Worm (Caenorhabditis elegans) whole organism, late embryonic: ENCODE results near the gene F01D5.1.

ENCODE experiments used
- ceh-14 ChIP-seq: sonication (generic microtip); optimal IDR thresholded peaks from 2 replicates; lab custom pipeline; 2016; ENCODE audit warnings: missing genotype, missing genetic modification characterization, missing compliant biosample characterization
- ets-4 ChIP-seq: sonication (generic microtip); optimal IDR thresholded peaks from 2 replicates; lab custom pipeline; 2016; ENCODE audit warnings: missing genetic modification characterization, missing compliant biosample characterization
- fax-1 ChIP-seq: sonication (generic microtip); optimal IDR thresholded peaks from 2 replicates; lab custom pipeline; 2016; ENCODE audit warnings: missing genotype, missing genetic modification characterization, missing compliant biosample characterization
- fkh-10 ChIP-seq: fragments of 150-350 bp; optimal IDR thresholded peaks from 2 replicates; lab custom pipeline; 2014; ENCODE audit warnings: missing biosample characterization, missing genetic modification reagents, missing genetic modification characterization
- madf-2 ChIP-seq: sonication (generic microtip); optimal IDR thresholded peaks from 2 replicates; lab custom pipeline; 2017; ENCODE audit warnings: missing genetic modification characterization, missing compliant biosample characterization
- nhr-11 ChIP-seq: fragments of 150-350 bp; optimal IDR thresholded peaks from 2 replicates; lab custom pipeline; 2014; ENCODE audit warnings: missing biosample characterization, missing genetic modification characterization
- pros-1 ChIP-seq: fragments of 150-350 bp; optimal IDR thresholded peaks from 2 replicates; lab custom pipeline; 2014; ENCODE audit warnings: missing biosample characterization, missing genetic modification reagents, missing genetic modification characterization
- tbx-2 ChIP-seq: sonication (generic microtip); optimal IDR thresholded peaks from 2 replicates; lab custom pipeline; 2016; ENCODE audit warnings: missing genetic modification characterization, missing compliant biosample characterization
- unc-42 ChIP-seq: sonication (generic microtip); optimal IDR thresholded peaks from 2 replicates; lab custom pipeline; 2016; ENCODE audit warnings: missing genotype, missing genetic modification characterization, missing compliant biosample characterization
- unc-55 ChIP-seq: sonication (generic microtip); optimal IDR thresholded peaks from 2 replicates; lab custom pipeline; 2017; ENCODE audit warnings: missing biosample characterization, missing genetic modification reagents, missing genetic modification characterization
- unc-86 ChIP-seq: sonication (generic microtip); optimal IDR thresholded peaks from 2 replicates; lab custom pipeline; 2016; ENCODE audit warnings: missing genetic modification characterization, missing compliant biosample characterization

DNA sequence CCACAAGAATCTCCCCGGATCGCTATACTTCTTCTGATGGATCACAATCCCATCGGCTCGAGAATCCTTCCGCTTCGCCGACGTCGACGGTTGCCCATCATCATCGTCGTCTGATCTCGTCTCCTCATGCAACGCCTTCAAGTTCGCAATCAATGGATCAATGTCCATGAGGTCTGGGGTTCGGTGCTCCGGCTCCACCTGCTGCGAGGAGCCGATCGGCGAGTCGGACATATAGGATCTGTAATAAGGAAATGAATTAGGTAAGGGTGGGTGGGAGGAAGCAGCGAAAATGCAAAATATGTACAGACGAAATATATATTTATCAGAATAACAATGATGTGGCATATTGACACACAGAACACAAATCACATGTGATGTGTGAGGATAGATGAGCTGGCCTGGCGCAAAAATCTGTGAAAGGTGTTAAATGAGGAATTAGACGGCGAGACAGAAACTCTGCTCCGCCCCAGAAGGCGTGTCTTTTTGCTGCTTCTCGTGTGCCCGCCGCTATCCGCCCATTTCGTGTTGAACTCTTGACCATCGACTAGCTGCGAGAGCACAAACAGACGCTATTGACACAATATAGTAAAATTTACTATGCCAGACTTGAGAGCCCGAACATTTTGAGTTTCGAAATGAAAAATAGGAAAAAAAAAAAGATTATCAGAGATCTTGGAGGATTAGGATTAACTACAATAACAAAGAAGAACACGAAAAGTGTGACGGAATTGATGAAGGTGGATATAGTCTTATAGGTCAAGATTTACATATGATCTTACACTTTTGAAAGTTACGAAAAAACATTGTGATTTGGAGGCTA lies 40.3 kb upstream of the F01D5.1 start:
- no peak for TF ChIP-seq fkh-10 (GFP tag; lab: Kevin White, UChicago)
- no peak for TF ChIP-seq nhr-11 (tag; lab: Kevin White, UChicago)
- TF ChIP-seq tbx-2, result no peak
- no peak for TF ChIP-seq madf-2 (tag; lab: Kevin White, UChicago)
- no peak for TF ChIP-seq pros-1 (tag; lab: Kevin White, UChicago)
- TF ChIP-seq ceh-14 (tag; lab: Kevin White, UChicago), result no peak
- TF ChIP-seq unc-86, result no peak
- no peak for TF ChIP-seq ets-4 (tag; lab: Kevin White, UChicago)
- TF ChIP-seq unc-42 (tag; lab: Kevin White, UChicago), result no peak
- no peak for TF ChIP-seq unc-55 (GFP tag; lab: Kevin White, UChicago)
- TF ChIP-seq fax-1, result no peak
